Worm (Caenorhabditis elegans) whole organism, L2 larva: Measurements from ENCODE around the gene Y14H12B.1.

Experiments
- F13H6.1 ChIP-seq: sonication (generic microtip); optimal IDR thresholded peaks from 2 replicates; lab custom pipeline; 2016; ENCODE audit warnings: missing genetic modification characterization, missing compliant biosample characterization
- R02D3.7 ChIP-seq: fragments of 150-350 bp; optimal IDR thresholded peaks from 2 replicates; lab custom pipeline; 2014; ENCODE audit warnings: missing biosample characterization, missing genetic modification characterization
- Y55F3AM.14 ChIP-seq: fragments of 200-800 bp; sonication (Bioruptor generic); optimal IDR thresholded peaks from 2 replicates; lab custom pipeline; 2018; ENCODE audit warnings: mild to moderate bottlenecking, missing genetic modification characterization, missing compliant biosample characterization
- ZK546.5 ChIP-seq: sonication (generic microtip); optimal IDR thresholded peaks from 2 replicates; lab custom pipeline; 2017; ENCODE audit warnings: missing biosample characterization, missing genetic modification characterization
- aly-2 ChIP-seq: fragments of 150-350 bp; optimal IDR thresholded peaks from 2 replicates; lab custom pipeline; 2014; ENCODE audit warnings: missing biosample characterization, missing genetic modification characterization
- ama-1 ChIP-seq: fragments of 150-350 bp; optimal IDR thresholded peaks from 2 replicates; lab custom pipeline; 2018; ENCODE audit warnings: inconsistent platforms
- blmp-1 ChIP-seq: sonication (generic microtip); optimal IDR thresholded peaks from 2 replicates; lab custom pipeline; 2017; ENCODE audit warnings: missing genetic modification characterization, mild to moderate bottlenecking, missing compliant biosample characterization, antibody characterized with exemption, moderate library complexity; ENCODE audit not compliant: insufficient read depth
- ceh-16 ChIP-seq: fragments of 150-350 bp; optimal IDR thresholded peaks from 2 replicates; lab custom pipeline; 2014; ENCODE audit warnings: missing biosample characterization, missing genetic modification characterization
- ceh-82 ChIP-seq: fragments of 150-350 bp; optimal IDR thresholded peaks from 2 replicates; lab custom pipeline; 2014; ENCODE audit warnings: missing biosample characterization, missing genetic modification characterization
- crh-2 ChIP-seq: sonication (generic microtip); optimal IDR thresholded peaks from 2 replicates; lab custom pipeline; 2017; ENCODE audit warnings: missing biosample characterization, missing genetic modification characterization
- dmd-4 ChIP-seq: sonication (generic microtip); optimal IDR thresholded peaks from 2 replicates; lab custom pipeline; 2017; ENCODE audit warnings: missing biosample characterization, missing genetic modification characterization
- elt-1 ChIP-seq: fragments of 150-350 bp; optimal IDR thresholded peaks from 2 replicates; lab custom pipeline; 2014; ENCODE audit warnings: missing biosample characterization, missing genetic modification characterization
- fos-1 ChIP-seq: fragments of 150-350 bp; optimal IDR thresholded peaks from 2 replicates; lab custom pipeline; 2014; ENCODE audit warnings: missing biosample characterization, missing genetic modification characterization
- lin-11 ChIP-seq: fragments of 150-350 bp; sonication (generic microtip); optimal IDR thresholded peaks from 2 replicates; lab custom pipeline; 2014; ENCODE audit warnings: missing biosample characterization, missing genetic modification characterization, inconsistent platforms, mixed read lengths
- lin-39 ChIP-seq: fragments of 150-350 bp; optimal IDR thresholded peaks from 2 replicates; lab custom pipeline; 2014; ENCODE audit warnings: missing biosample characterization, missing genetic modification reagents, missing genetic modification characterization
- lsy-2 ChIP-seq, 2 experiments: fragments of 150-350 bp in 1 of 2; sonication (generic microtip) in 1 of 2; optimal IDR thresholded peaks; 2 replicates each; lab custom pipeline; 2014 to 2017; ENCODE audit warnings: missing biosample characterization in 2 of 2, missing genetic modification characterization in 2 of 2
- mab-5 ChIP-seq: fragments of 150-350 bp; optimal IDR thresholded peaks from 2 replicates; lab custom pipeline; 2014; ENCODE audit warnings: missing biosample characterization, missing genetic modification characterization
- mbf-1 ChIP-seq: sonication (generic microtip); optimal IDR thresholded peaks from 2 replicates; lab custom pipeline; 2017; ENCODE audit warnings: missing biosample characterization, missing genetic modification characterization
- mdl-1 ChIP-seq, 2 experiments: fragments of 150-350 bp in 1 of 2; sonication (generic microtip) in 1 of 2; optimal IDR thresholded peaks; 2 replicates each; lab custom pipeline; 2017; ENCODE audit warnings: missing biosample characterization in 2 of 2, missing genetic modification characterization in 2 of 2
- nhr-10 ChIP-seq: sonication (generic microtip); optimal IDR thresholded peaks from 2 replicates; lab custom pipeline; 2017; ENCODE audit warnings: missing biosample characterization, missing genetic modification characterization
- nhr-11 ChIP-seq: fragments of 150-350 bp; optimal IDR thresholded peaks from 2 replicates; lab custom pipeline; 2014; ENCODE audit warnings: missing biosample characterization, missing genetic modification characterization
- nhr-12 ChIP-seq: fragments of 150-350 bp; optimal IDR thresholded peaks from 2 replicates; lab custom pipeline; 2014; ENCODE audit warnings: missing biosample characterization, missing genetic modification characterization
- nhr-129 ChIP-seq: fragments of 150-350 bp; optimal IDR thresholded peaks from 2 replicates; lab custom pipeline; 2014; ENCODE audit warnings: missing biosample characterization, missing genetic modification characterization
- nhr-21 ChIP-seq: fragments of 150-350 bp; optimal IDR thresholded peaks from 2 replicates; lab custom pipeline; 2014; ENCODE audit warnings: missing biosample characterization, missing genetic modification characterization
- nhr-237 ChIP-seq: fragments of 150-350 bp; optimal IDR thresholded peaks from 2 replicates; lab custom pipeline; 2014; ENCODE audit warnings: missing biosample characterization, missing genetic modification characterization
- nhr-25 ChIP-seq: fragments of 150-350 bp; sonication (generic microtip); optimal IDR thresholded peaks from 3 replicates; lab custom pipeline; 2014; ENCODE audit warnings: missing biosample characterization, missing genetic modification characterization
- nhr-6 ChIP-seq: fragments of 150-350 bp; optimal IDR thresholded peaks from 2 replicates; lab custom pipeline; 2014; ENCODE audit warnings: missing biosample characterization, missing genetic modification characterization
- nhr-77 ChIP-seq: fragments of 150-350 bp; optimal IDR thresholded peaks from 2 replicates; lab custom pipeline; 2014; ENCODE audit warnings: missing biosample characterization, missing genetic modification characterization
- peb-1 ChIP-seq: fragments of 150-350 bp; optimal IDR thresholded peaks from 2 replicates; lab custom pipeline; 2014; ENCODE audit warnings: missing biosample characterization, missing genetic modification characterization
- sem-4 ChIP-seq: fragments of 150-350 bp; optimal IDR thresholded peaks from 2 replicates; lab custom pipeline; 2014; ENCODE audit warnings: missing biosample characterization, missing genetic modification reagents, missing genetic modification characterization
- sma-3 ChIP-seq: sonication (generic microtip); optimal IDR thresholded peaks from 2 replicates; lab custom pipeline; 2016; ENCODE audit warnings: missing genetic modification reagents, missing genetic modification characterization, missing compliant biosample characterization
- sma-9 ChIP-seq, 2 experiments: fragments of 150-350 bp in 1 of 2; sonication (generic microtip) in 1 of 2; optimal IDR thresholded peaks; 2 replicates each; lab custom pipeline; 2014 to 2016; ENCODE audit warnings: missing genetic modification characterization in 2 of 2, mild to moderate bottlenecking in 1 of 2, missing biosample characterization in 1 of 2, missing compliant biosample characterization in 1 of 2, missing genetic modification reagents in 1 of 2, moderate library complexity in 1 of 2
- unc-39 ChIP-seq: fragments of 150-350 bp; optimal IDR thresholded peaks from 2 replicates; lab custom pipeline; 2014; ENCODE audit warnings: missing biosample characterization, missing genetic modification characterization
- unc-55 ChIP-seq: fragments of 150-350 bp; sonication (generic microtip); optimal IDR thresholded peaks from 3 replicates; lab custom pipeline; 2014; ENCODE audit warnings: missing biosample characterization, missing genetic modification reagents, missing genetic modification characterization
- unc-62 ChIP-seq: fragments of 150-350 bp; optimal IDR thresholded peaks from 2 replicates; lab custom pipeline; 2014; ENCODE audit warnings: missing biosample characterization, missing genetic modification reagents, missing genetic modification characterization
- zag-1 ChIP-seq: fragments of 150-350 bp; optimal IDR thresholded peaks from 2 replicates; lab custom pipeline; 2014; ENCODE audit warnings: missing biosample characterization, missing genetic modification characterization

Gene Y14H12B.1

DNA sequence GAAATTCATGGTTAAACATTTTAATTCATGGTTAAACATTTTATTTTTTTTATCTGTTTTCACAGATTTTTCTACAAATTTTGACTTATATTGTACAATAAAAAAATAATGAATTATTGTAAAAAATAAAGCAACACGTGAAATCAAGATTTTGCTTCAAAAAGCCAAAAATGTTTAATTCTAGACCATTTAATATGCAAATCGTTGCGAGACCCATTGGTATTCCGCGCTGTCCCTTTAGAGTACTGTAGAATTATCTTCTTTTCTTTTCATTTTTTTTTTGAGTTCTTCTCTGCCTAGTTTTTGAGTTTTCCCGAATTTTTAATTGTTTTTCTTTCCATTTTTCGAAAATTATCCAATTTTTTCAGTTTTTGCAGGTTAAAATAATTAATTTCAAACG is at the start of gene Y14H12B.1:
Gene Y14H12B.1, plus strand, starts transcription at position 363 of the 400 bp plus-strand sequence.
- no peak for TF ChIP-seq lin-39 (tag; lab: Kevin White, UChicago)
- no peak for TF ChIP-seq ZK546.5 (tag; lab: Kevin White, UChicago)
- TF ChIP-seq nhr-10 (tag; lab: Kevin White, UChicago): no peak
- TF ChIP-seq ceh-82 (tag; lab: Kevin White, UChicago): no peak
- TF ChIP-seq nhr-21 (tag; lab: Kevin White, UChicago): no peak
- no peak for TF ChIP-seq unc-39 (tag; lab: Kevin White, UChicago)
- no peak for TF ChIP-seq sma-3 (GFP tag; lab: Kevin White, UChicago)
- TF ChIP-seq nhr-77 (tag; lab: Kevin White, UChicago): no peak
- TF ChIP-seq nhr-129 (tag; lab: Kevin White, UChicago): no peak
- no peak for TF ChIP-seq F13H6.1
- TF ChIP-seq sma-9 (GFP tag; optimal IDR thresholded peaks at IDR 0.05; lab: Kevin White, UChicago): no peak
- TF ChIP-seq sma-9 (tag; optimal IDR thresholded peaks at IDR 0.05; lab: Kevin White, UChicago): no peak
- no peak for TF ChIP-seq unc-55 (GFP tag; lab: Kevin White, UChicago)
- no peak for TF ChIP-seq nhr-25
- TF ChIP-seq Y55F3AM.14 (GFP tag; lab: Kevin White, UChicago): no peak
- no peak for TF ChIP-seq crh-2 (tag; lab: Kevin White, UChicago)

- TF ChIP-seq nhr-12 (tag; lab: Kevin White, UChicago): no peak
- no peak for TF ChIP-seq nhr-77 (tag; lab: Kevin White, UChicago)
- TF ChIP-seq lsy-2 (tag; optimal IDR thresholded peaks at IDR 0.05; lab: Kevin White, UChicago): no peak
- TF ChIP-seq Y55F3AM.14 (GFP tag; lab: Kevin White, UChicago): no peak
- TF ChIP-seq sma-9 (GFP tag; optimal IDR thresholded peaks at IDR 0.05; lab: Kevin White, UChicago): no peak
- no peak for TF ChIP-seq sma-9 (tag; optimal IDR thresholded peaks at IDR 0.05; lab: Kevin White, UChicago)
- no peak for TF ChIP-seq nhr-11 (tag; lab: Kevin White, UChicago)
- no peak for TF ChIP-seq ZK546.5 (tag; lab: Kevin White, UChicago)
- no peak for TF ChIP-seq aly-2 (tag; lab: Kevin White, UChicago)
- no peak for TF ChIP-seq ama-1
- no peak for TF ChIP-seq lin-11 (tag; lab: Kevin White, UChicago)
- TF ChIP-seq unc-39 (tag; lab: Kevin White, UChicago): no peak
- TF ChIP-seq mbf-1 (tag; lab: Kevin White, UChicago): no peak
- no peak for TF ChIP-seq unc-55 (GFP tag; lab: Kevin White, UChicago)
- no peak for TF ChIP-seq fos-1 (tag; lab: Kevin White, UChicago)
- TF ChIP-seq mab-5 (tag; lab: Kevin White, UChicago): no peak
- TF ChIP-seq ceh-16 (tag; lab: Kevin White, UChicago): no peak
Measured at ce11 chrII:3891124-3891523, 43.1 kb upstream of the Y14H12B.1 start, which contains the start of gene F53C3.8. Gene F53C3.8 (plus strand): TSS chrII:3891424.

ce11 chrII:3893911-3894310 is 40.3 kb upstream of the Y14H12B.1 start:
- TF ChIP-seq nhr-10 (tag; lab: Kevin White, UChicago) (no peak), blmp-1 (no peak), elt-1 (tag; lab: Kevin White, UChicago) (no peak), sma-3 (GFP tag; lab: Kevin White, UChicago) (no peak), nhr-237 (tag; lab: Kevin White, UChicago) (no peak), nhr-6 (no peak), sem-4 (tag; lab: Kevin White, UChicago) (no peak), ZK546.5 (tag; lab: Kevin White, UChicago) (no peak), dmd-4 (no peak)

- no peak for TF ChIP-seq peb-1
- no peak for TF ChIP-seq mdl-1 (tag; optimal IDR thresholded peaks at IDR 0.05; lab: Kevin White, UChicago)
- TF ChIP-seq elt-1 (tag; lab: Kevin White, UChicago): no peak
- no peak for TF ChIP-seq sem-4 (tag; lab: Kevin White, UChicago)
- TF ChIP-seq crh-2 (tag; lab: Kevin White, UChicago): no peak
- no peak for TF ChIP-seq nhr-11 (tag; lab: Kevin White, UChicago)
- TF ChIP-seq nhr-25: no peak
- no peak for TF ChIP-seq nhr-6
- TF ChIP-seq zag-1 (tag; lab: Kevin White, UChicago): no peak
- TF ChIP-seq unc-62 (GFP tag; lab: Kevin White, UChicago): no peak
- no peak for TF ChIP-seq unc-39 (tag; lab: Kevin White, UChicago)
- TF ChIP-seq R02D3.7 (tag; lab: Kevin White, UChicago): no peak
- TF ChIP-seq, all 48 proteins: peak for 0
Measured at ce11 chrII:3894755-3895154, 39.5 kb upstream of the Y14H12B.1 start, which contains the start of gene F53C3.7. Gene F53C3.7 (plus strand): TSS chrII:3895055.
